Fruit fly (Drosophila melanogaster): ENCODE measurements around the gene Cpr35B.

The Cpr35B gene

dm6 chr2L:14432410-14433340 is 7.7 kb upstream of the Cpr35B start:
- peak; percentile 30 for TF ChIP-seq noc (tag; optimal IDR thresholded peaks at IDR 0.05)

DNA sequence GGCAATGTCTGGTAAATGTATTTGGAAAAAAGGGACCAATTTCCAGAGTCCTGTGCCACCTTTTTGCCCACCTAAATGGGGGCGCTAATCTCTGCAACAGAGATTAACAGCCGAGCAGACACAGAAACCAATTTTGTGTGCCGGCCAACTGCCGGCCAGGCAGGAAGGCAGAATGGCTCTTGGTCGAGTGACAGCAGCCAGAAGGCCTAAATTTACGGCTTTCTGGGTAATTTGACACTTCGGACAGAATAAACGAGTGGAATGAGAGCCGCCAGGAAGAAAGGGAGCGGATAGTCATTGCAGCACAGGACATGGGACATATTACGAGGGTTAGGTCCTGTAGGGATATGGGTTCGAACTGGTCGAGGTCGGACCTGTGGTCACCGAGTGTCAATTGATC is 6.4 kb upstream of the Cpr35B start:
- no peak for TF ChIP-seq noc (tag; optimal IDR thresholded peaks at IDR 0.05)

DNA sequence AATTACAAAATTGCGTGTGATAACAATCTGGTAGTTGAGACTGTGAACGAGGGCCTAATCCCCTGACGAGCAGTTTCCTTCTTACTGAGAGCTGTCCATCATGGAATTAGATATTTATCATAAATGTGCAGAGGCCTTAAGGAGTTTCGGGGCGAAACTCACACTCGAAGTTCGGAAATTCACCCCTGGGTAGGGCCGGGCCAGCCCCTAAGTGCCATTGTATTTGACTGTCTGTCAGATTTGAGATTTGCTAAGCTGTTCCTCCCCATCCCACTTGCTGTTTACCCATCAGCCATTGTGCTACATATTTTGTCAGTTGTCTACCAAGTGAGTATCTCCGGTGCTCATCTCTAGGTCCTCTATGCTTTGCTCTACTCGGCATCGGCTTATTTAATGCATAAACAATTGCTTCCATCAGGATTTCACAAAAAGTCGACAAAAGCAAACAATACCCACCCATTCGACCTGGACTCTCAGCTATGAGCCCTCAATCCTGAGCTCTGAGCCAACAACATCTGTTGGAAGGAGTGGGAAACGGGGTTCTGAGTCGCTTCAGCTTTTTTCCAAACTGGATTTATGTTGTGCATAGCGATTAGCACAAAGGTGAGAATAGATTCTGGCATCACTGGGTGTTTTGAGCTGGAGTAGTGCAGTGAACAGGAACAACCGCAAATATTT is 5.3 kb upstream of the Cpr35B start:
- TF ChIP-seq noc (tag; optimal IDR thresholded peaks at IDR 0.05): no peak

DNA sequence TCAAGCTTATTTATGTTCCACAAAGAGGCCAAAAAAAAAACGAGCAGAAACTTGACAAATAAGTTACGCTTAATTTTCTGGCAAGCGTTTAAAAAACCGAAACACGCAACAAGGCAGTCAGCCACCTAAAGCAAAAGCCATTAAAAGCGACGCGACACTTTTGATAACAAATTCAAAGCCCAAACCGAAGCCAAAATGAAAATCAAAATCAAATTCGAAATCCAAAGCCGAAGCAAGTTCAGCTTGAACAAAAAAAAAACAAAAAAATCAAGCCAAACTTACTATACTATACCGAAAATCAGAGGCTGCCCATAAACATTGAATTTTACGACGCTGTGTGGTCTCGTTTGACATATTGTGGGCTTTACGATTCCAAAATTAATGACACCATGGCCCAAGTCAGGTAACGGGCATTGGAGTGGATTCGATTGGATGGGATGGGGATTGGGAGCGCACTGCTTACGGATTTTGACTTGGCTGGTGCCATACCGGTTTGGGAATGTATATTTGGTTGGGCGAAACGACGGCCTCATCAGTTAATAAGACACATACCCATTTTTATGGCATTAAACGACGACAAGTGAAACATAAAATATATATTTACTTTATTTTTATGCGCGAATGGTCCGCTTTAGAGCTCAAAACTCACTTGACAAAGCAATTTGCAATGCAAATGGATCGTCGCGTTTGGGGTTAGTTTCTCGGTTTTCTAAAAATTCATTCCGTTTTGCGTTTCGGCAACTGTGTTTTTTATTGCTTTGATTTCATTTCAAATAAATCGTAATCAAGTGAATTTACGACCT is 2.8 kb downstream of the Cpr35B start:
- TF ChIP-seq noc (tag; optimal IDR thresholded peaks at IDR 0.05): peak; percentile 47

- no peak for TF ChIP-seq noc (tag; optimal IDR thresholded peaks at IDR 0.05)
Observed at dm6 chr2L:14417231-14417630, 7.8 kb downstream of the Cpr35B start, which contains the start of gene Pburs. Gene Pburs (minus strand): TSS chr2L:14417331.

DNA sequence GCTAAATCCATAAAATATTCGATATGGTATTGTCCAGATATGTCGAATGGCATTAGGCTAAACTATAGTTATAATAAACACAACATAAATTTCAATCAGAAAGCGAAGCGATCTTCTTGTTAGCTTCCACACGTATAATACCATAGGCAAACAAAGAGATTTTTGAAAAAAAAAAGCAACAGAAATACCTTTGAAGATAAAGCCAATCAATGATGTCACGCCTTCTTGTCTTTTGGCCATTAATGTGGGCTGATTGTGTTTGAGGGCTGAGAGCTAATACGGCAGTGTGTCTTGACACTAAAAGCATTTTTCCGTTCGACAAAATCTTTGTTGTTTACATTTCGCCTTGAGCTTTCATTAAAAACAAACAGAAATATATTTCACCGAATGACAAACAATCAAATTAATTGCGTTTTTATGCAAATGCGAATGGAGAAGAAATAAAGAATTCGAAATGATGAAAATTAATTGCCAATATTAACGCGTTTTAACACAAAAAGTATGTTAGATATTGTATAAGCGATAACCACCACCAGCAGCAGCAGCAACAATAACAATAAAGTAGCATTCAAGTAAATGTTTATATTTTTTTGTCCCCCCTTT is 10.6 kb downstream of the Cpr35B start:
- peak; percentile 20 for TF ChIP-seq noc (tag; optimal IDR thresholded peaks at IDR 0.05)

DNA sequence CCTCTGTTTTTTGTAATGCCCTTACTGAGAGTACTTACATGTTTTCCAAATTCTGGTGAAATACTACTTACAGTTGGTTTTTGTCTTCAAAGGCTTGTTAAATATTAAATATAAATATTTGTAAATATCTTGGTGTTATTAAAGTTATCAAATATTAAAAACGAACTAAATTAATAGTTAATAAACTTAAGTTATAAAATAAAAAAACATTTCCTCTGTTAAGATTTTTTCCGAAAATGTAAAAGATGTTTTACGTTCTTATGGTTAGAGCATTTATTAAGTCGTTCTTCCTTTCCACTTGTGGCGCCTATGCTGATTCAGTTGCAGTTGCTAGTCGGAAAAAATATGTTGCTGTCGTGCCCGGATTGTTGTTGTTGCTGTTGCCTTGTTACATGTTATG is 11.6 kb downstream of the Cpr35B start:
- TF ChIP-seq noc (tag; optimal IDR thresholded peaks at IDR 0.05): no peak

dm6 chr2L:14411102-14411501 is 13.9 kb downstream of the Cpr35B start:
- TF ChIP-seq noc (tag; optimal IDR thresholded peaks at IDR 0.05): no peak

DNA sequence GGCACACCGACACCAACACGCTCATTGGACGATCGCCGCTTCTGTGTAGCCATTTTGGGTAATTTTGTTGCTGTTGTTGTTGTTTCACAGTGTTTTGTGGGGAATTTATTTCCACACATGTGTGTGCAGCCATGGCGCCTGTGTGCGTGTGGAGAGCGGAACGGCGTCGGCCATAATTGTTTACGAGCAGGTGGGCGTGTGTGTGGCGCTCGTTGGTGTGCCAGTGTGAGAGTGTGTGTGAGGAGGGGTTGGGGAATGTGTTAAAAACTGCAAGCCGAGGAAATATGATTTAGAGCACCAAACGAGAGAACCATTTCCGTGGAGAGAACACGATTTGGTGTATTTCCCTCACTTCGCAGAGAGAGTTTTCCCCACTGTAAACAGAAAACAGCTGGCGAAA is 14.7 kb downstream of the Cpr35B start:
- TF ChIP-seq noc (tag; optimal IDR thresholded peaks at IDR 0.05): no peak

dm6 chr2L:14409428-14409933 is 15.5 kb downstream of the Cpr35B start, which contains the start of gene elB:
Gene elB (minus strand): TSS chr2L:14409549.
- TF ChIP-seq noc (tag; optimal IDR thresholded peaks at IDR 0.05): peak; percentile 25

dm6 chr2L:14408383-14409004 is 16.5 kb downstream of the Cpr35B start:
- no peak for TF ChIP-seq noc (tag; optimal IDR thresholded peaks at IDR 0.05)

dm6 chr2L:14404744-14405449 is 20.1 kb downstream of the Cpr35B start:
- peak; percentile 81 for TF ChIP-seq noc (tag; optimal IDR thresholded peaks at IDR 0.05)

DNA sequence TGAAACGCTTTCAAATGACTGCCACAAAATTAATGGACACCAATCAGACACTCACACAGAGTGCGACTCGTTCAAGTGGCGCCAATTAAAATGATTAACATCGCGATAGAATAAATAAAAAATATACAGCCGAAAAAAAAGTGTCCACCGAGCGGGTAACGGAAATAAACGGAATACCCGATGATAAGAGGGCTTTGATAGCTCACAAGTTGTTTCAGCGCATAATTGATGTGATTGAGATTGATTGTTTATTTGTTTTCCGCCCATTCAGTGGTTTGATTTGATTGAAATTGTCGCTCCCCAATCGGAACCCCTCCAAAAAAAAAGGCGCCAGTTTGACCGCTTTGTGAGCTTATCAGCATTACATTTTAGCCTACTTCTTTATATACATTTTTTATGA is 21.4 kb downstream of the Cpr35B start:
- peak; percentile 66 for TF ChIP-seq noc (tag; optimal IDR thresholded peaks at IDR 0.05)

DNA sequence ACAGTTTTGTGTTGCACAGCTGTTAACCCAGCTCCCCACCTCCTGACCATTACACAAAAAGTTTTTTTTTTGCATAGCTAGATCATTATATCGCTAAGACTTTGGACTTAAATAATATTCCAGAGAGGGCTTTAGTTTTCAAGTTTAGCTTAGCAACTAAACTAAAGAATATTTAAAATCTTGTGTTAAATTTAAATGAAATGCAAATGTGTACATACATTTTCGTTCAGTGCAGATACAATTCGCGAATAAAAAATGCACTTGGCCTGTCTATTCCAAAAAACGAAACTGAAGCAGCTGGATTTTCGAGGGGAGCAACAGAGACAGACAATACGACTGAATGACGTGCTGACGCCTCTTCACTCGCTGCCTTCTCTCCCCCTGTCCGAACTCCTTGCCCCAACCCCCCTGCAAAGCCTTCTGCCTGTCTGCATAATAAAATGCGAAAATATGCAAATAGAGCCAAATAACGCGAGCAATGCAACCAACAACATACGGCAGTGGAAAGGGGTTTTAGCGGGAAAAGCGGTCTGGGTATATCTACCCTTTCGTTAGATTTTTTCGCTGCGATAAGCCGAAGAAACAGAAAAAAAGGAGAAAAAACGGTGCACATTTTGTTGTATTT is 23.3 kb downstream of the Cpr35B start:
- TF ChIP-seq noc (tag; optimal IDR thresholded peaks at IDR 0.05): no peak

Measured in whole organism, larva.